Worm (Caenorhabditis elegans): ENCODE data around the gene pfkb-1.2.

The pfkb-1.2 gene

DNA sequence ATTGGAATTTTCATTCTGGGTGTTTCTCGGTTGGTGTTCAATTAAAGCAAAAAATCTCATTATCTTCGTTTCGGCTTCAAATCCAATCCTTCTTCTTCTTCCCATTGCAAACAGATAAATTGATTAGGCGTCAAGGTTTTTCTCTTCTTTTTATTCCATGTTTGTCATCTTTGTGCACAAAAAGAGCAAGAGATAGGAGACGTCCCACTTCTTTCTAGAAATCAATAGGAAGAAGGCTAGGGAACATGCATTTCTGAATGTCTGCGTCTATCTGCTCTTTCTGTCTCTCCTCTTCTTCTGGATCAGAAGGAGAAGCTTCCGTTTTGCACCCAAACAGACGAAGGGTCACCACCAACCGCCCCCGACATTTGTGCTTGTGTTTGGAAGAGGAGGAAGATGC lies 11.2 kb downstream of the pfkb-1.2 start:
- TF ChIP-seq unc-42 (tag; optimal IDR thresholded peaks at IDR 0.05): peak; percentile 99
- TF ChIP-seq nfya-1 (tag; optimal IDR thresholded peaks at IDR 0.05): peak; percentile 57
- no peak for TF ChIP-seq hlh-13 (GFP tag; optimal IDR thresholded peaks at IDR 0.05)
- peak; percentile 26 for TF ChIP-seq ceh-18 (tag; optimal IDR thresholded peaks at IDR 0.05)
- peak; percentile 93 for TF ChIP-seq ceh-48 (tag; optimal IDR thresholded peaks at IDR 0.05)
- TF ChIP-seq elt-4 (tag; optimal IDR thresholded peaks at IDR 0.05): no peak
- no peak for TF ChIP-seq unc-3 (GFP tag; conservative IDR thresholded peaks at IDR 0.05)
- peak; percentile 7 for TF ChIP-seq unc-3 (tag; optimal IDR thresholded peaks at IDR 0.05)
- TF ChIP-seq pag-3 (tag; optimal IDR thresholded peaks at IDR 0.05; ENCODE audit: borderline replicate concordance): no peak
- peak; percentile 14 for TF ChIP-seq tbx-2 (tag; optimal IDR thresholded peaks at IDR 0.05)
- TF ChIP-seq ceh-9 (tag; optimal IDR thresholded peaks at IDR 0.05): no peak
- peak; percentile 76 for TF ChIP-seq ceh-31 (tag; optimal IDR thresholded peaks at IDR 0.05)

DNA sequence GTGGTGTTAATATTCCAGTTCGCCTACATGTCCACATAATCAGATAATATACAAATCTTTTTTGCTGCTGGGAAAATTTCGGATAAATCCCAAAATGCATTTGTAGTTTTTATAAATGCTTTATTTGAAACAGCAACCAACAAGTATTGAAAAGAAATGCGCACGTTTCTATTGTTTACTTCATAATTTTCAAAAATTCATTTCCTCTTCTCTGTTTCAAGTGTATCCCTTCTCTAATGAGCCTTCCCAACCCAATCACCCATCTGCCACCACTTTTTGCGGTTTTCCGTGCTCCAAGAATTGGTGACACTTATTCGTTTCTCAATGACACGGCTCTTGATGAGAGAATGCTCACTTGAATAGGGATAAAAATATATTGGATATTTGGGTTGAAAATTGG lies 13.0 kb downstream of the pfkb-1.2 start:
- TF ChIP-seq unc-42 (tag; optimal IDR thresholded peaks at IDR 0.05) (peak; percentile 57), pag-3 (tag; optimal IDR thresholded peaks at IDR 0.05; ENCODE audit: borderline replicate concordance) (no peak)

DNA sequence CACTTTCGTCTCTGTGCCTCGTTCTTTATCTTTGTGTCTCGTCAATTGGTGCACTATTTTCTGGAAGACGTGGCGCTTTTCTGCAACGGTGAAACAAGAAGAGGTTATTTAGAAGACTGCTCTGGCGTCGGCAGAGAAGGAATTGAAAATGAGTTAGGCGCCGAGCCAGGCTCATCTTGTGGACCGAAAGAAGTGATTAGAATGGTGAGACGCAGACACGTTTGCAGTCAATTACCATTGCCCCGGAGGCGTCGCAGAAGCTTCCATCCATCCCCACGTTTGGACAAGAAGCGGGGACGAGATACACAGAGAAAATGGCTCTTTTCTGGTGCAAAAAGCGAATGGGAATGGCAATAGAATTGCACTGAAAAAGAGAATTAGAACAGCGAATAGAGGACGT lies 18.2 kb downstream of the pfkb-1.2 start:
- peak; percentile 62 for TF ChIP-seq unc-42 (tag; optimal IDR thresholded peaks at IDR 0.05)
- TF ChIP-seq hlh-8 (tag; optimal IDR thresholded peaks at IDR 0.05): no peak
- no peak for TF ChIP-seq pha-4 (tag; optimal IDR thresholded peaks at IDR 0.05)
- no peak for TF ChIP-seq ceh-30 (tag; optimal IDR thresholded peaks at IDR 0.05)
- TF ChIP-seq ceh-31 (tag; optimal IDR thresholded peaks at IDR 0.05): peak; percentile 50
- TF ChIP-seq zip-5 (tag; optimal IDR thresholded peaks at IDR 0.05): no peak
- no peak for TF ChIP-seq unc-55 (GFP tag; optimal IDR thresholded peaks at IDR 0.05)
- no peak for TF ChIP-seq hlh-15 (tag; optimal IDR thresholded peaks at IDR 0.05)
- TF ChIP-seq che-1 (tag; optimal IDR thresholded peaks at IDR 0.05): no peak
- no peak for TF ChIP-seq F13H6.1 (tag; optimal IDR thresholded peaks at IDR 0.05)
- TF ChIP-seq ceh-19 (GFP tag; optimal IDR thresholded peaks at IDR 0.05): no peak
- TF ChIP-seq odd-2 (tag; optimal IDR thresholded peaks at IDR 0.05): no peak
- no peak for TF ChIP-seq ref-2 (tag; optimal IDR thresholded peaks at IDR 0.05)
- no peak for TF ChIP-seq ceh-2 (tag; optimal IDR thresholded peaks at IDR 0.05)
- TF ChIP-seq sdc-2 (tag; optimal IDR thresholded peaks at IDR 0.05): no peak
- no peak for TF ChIP-seq K02D7.2 (tag; optimal IDR thresholded peaks at IDR 0.05)
- TF ChIP-seq ceh-14 (tag; optimal IDR thresholded peaks at IDR 0.05): peak; percentile 8
- TF ChIP-seq lin-11 (tag; optimal IDR thresholded peaks at IDR 0.05): no peak
- TF ChIP-seq elt-4 (tag; optimal IDR thresholded peaks at IDR 0.05): no peak

DNA sequence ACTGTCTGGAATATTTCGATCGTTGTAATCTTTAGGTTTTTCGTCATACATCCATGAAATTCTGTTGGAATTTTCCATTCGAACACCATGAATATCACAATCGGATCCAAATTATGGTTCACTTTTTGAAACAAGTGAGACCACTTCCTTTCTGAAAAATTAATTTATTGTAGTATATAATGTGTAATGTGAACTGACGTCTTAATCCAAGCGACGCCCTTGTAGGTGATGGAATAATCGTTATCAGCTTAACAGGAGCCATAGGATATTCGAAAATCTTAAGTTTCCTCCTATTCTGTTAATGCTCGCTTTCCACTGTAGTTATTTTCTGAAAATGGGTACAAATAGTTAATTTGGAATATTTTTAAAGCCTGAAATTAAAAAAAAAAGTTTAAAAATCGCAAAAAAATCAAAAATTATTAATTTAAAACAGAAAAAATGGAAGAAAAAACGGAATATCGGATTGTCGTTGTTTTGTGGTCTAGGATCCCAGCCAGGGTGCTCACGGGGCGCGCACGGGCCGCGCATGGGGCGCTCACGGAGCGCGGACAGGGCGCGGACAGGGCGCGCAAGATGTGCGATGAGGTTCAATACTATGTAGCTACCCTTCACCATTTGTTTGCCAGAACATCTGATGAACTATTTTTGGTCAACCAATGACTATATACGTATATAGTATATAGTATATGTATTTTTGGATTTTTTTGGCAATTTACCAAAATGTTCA lies 20.7 kb downstream of the pfkb-1.2 start, which contains the start of gene K02B2.6:
Gene K02B2.6, minus strand, starts transcription at position 51 of the 727 bp plus-strand sequence.
- TF ChIP-seq ceh-9 (tag; optimal IDR thresholded peaks at IDR 0.05): no peak
- no peak for TF ChIP-seq ceh-22 (tag; optimal IDR thresholded peaks at IDR 0.05)
- TF ChIP-seq lim-6 (tag; optimal IDR thresholded peaks at IDR 0.05): no peak
- TF ChIP-seq pros-1 (tag; optimal IDR thresholded peaks at IDR 0.05): no peak
- TF ChIP-seq ahr-1 (tag; optimal IDR thresholded peaks at IDR 0.05): no peak
- TF ChIP-seq hlh-13 (GFP tag; optimal IDR thresholded peaks at IDR 0.05): no peak
- TF ChIP-seq tbx-7 (tag; optimal IDR thresholded peaks at IDR 0.05): no peak
- TF ChIP-seq eyg-1 (tag; optimal IDR thresholded peaks at IDR 0.05): no peak
- TF ChIP-seq ceh-24 (tag; optimal IDR thresholded peaks at IDR 0.05): no peak
- no peak for TF ChIP-seq dve-1 (tag; optimal IDR thresholded peaks at IDR 0.05)
